Worm (Caenorhabditis elegans): Measurements from ENCODE around the gene F48G7.5.

DNA sequence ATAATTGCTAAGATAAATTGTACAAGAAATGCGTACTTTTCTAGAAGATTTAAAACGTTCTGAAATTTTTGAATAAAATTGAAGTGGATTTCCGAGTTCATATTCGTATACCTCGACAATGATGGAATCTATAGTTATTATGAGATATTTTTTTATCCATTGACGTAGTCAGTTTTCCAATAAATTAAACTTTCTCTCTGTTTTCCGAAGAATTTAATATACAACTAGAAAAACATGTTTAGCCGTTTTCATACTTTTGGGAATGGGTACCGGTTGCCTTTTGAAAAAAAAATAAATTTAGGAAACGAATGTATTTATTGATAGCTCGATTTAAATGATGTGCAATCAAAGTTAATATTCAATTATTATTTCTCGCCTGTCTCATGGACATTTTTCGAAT lies 13.9 kb downstream of the F48G7.5 start, which contains the start of gene srw-109:
- TF ChIP-seq T22C8.4 (GFP tag; IDR thresholded peaks at IDR 0.05) (no peak), ztf-29 (GFP tag; IDR thresholded peaks at IDR 0.05) (no peak), ztf-23 (GFP tag; IDR thresholded peaks at IDR 0.05) (no peak), med-1 (GFP tag; optimal IDR thresholded peaks at IDR 0.05; ENCODE audit: insufficient read depth) (no peak), ref-1 (GFP tag; conservative IDR thresholded peaks at IDR 0.05) (no peak)
